Fruit fly (Drosophila melanogaster) whole organism, prepupa: ENCODE results near the gene CG15480.

Source experiments
- Blimp-1 ChIP-seq: fragments of 200-800 bp; sonication (Bioruptor generic); optimal IDR thresholded peaks from 3 replicates; lab custom pipeline; 2017; ENCODE audit warnings: missing biosample characterization, missing genetic modification characterization, mild to moderate bottlenecking, moderate library complexity, missing genetic modification reagents
- CG10631 ChIP-seq: fragments of 200-800 bp; sonication (Bioruptor generic); optimal IDR thresholded peaks from 2 replicates; lab custom pipeline; 2016; ENCODE audit warnings: missing biosample characterization, missing genetic modification characterization
- CG11762 ChIP-seq: fragments of 200-800 bp; sonication (Bioruptor generic); optimal IDR thresholded peaks from 3 replicates; lab custom pipeline; 2016; ENCODE audit warnings: missing biosample characterization, missing genetic modification characterization; ENCODE audit not compliant: insufficient read depth
- CG11902 ChIP-seq: fragments of 200-800 bp; sonication (Bioruptor generic); optimal IDR thresholded peaks from 3 replicates; lab custom pipeline; 2016; ENCODE audit warnings: missing biosample characterization, missing genetic modification characterization
- CG15336 ChIP-seq: fragments of 200-800 bp; sonication (Bioruptor generic); IDR thresholded peaks from 2 replicates; pipeline ENCODE4 v1.3.6; 2022; ENCODE audit warnings: missing biosample characterization, missing genetic modification characterization
- CG16779 ChIP-seq: fragments of 200-800 bp; sonication (Bioruptor generic); optimal IDR thresholded peaks from 3 replicates; lab custom pipeline; 2017; ENCODE audit warnings: missing biosample characterization, mild to moderate bottlenecking, missing genetic modification characterization
- CG3032 ChIP-seq: fragments of 200-800 bp; optimal IDR thresholded peaks from 2 replicates; lab custom pipeline; 2019; ENCODE audit warnings: missing biosample characterization, mild to moderate bottlenecking, missing genetic modification characterization, moderate library complexity
- CG31627 ChIP-seq: fragments of 200-800 bp; sonication (Bioruptor generic); optimal IDR thresholded peaks from 3 replicates; lab custom pipeline; 2016; ENCODE audit warnings: missing biosample characterization, missing genetic modification characterization
- CG32006 ChIP-seq: fragments of 200-800 bp; sonication (Bioruptor generic); optimal IDR thresholded peaks from 3 replicates; lab custom pipeline; 2017; ENCODE audit warnings: missing biosample characterization, mild to moderate bottlenecking, missing genetic modification characterization
- CG34406 ChIP-seq: fragments of 200-800 bp; sonication (Bioruptor generic); optimal IDR thresholded peaks from 3 replicates; lab custom pipeline; 2016; ENCODE audit warnings: missing biosample characterization, missing genetic modification characterization
- CG4318 ChIP-seq: fragments of 200-800 bp; sonication (Bioruptor generic); optimal IDR thresholded peaks from 3 replicates; lab custom pipeline; 2017; ENCODE audit warnings: missing biosample characterization, mild to moderate bottlenecking, missing genetic modification characterization
- CG6163 ChIP-seq: fragments of 200-800 bp; sonication (Bioruptor generic); IDR thresholded peaks from 3 replicates; pipeline ENCODE4 v1.3.6; 2022; ENCODE audit warnings: missing biosample characterization, missing genetic modification characterization
- CG6792 ChIP-seq: fragments of 200-800 bp; sonication (Bioruptor generic); optimal IDR thresholded peaks from 3 replicates; lab custom pipeline; 2016; ENCODE audit warnings: missing biosample characterization, missing genetic modification characterization
- CG6808 ChIP-seq: fragments of 200-800 bp; sonication (Bioruptor generic); optimal IDR thresholded peaks from 3 replicates; lab custom pipeline; 2017; ENCODE audit warnings: missing biosample characterization, missing genetic modification characterization, mild to moderate bottlenecking, moderate library complexity, missing genetic modification reagents
- CG6854 ChIP-seq: fragments of 200-800 bp; sonication (Bioruptor generic); optimal IDR thresholded peaks from 2 replicates; lab custom pipeline; 2017; ENCODE audit warnings: missing biosample characterization, mild to moderate bottlenecking, missing genetic modification characterization
- Eip78C ChIP-seq: fragments of 200-800 bp; sonication (Bioruptor generic); peaks from one replicate; lab custom pipeline; 2016; ENCODE audit warnings: missing biosample characterization, missing genetic modification characterization
- Eip93F ChIP-seq: fragments of 200-800 bp; sonication (Bioruptor generic); optimal IDR thresholded peaks from 2 replicates; lab custom pipeline; 2016; ENCODE audit warnings: missing biosample characterization, mild to moderate bottlenecking, missing genetic modification characterization
- Ets21C ChIP-seq: fragments of 200-800 bp; sonication (Bioruptor generic); optimal IDR thresholded peaks from 3 replicates; lab custom pipeline; 2016; ENCODE audit warnings: missing biosample characterization, missing genetic modification characterization
- Ets96B ChIP-seq: fragments of 200-800 bp; optimal IDR thresholded peaks from 2 replicates; lab custom pipeline; 2019; ENCODE audit warnings: missing biosample characterization, mild to moderate bottlenecking, missing genetic modification characterization, moderate library complexity
- Hr4 ChIP-seq: fragments of 200-800 bp; sonication (Bioruptor generic); optimal IDR thresholded peaks from 3 replicates; lab custom pipeline; 2016; ENCODE audit warnings: missing biosample characterization, missing genetic modification characterization
- Lpt ChIP-seq: fragments of 200-800 bp; sonication (Bioruptor generic); optimal IDR thresholded peaks from 3 replicates; lab custom pipeline; 2016; ENCODE audit warnings: missing biosample characterization, missing genetic modification characterization
- Met ChIP-seq: fragments of 200-800 bp; sonication (Bioruptor generic); optimal IDR thresholded peaks from 3 replicates; lab custom pipeline; 2016; ENCODE audit warnings: missing biosample characterization, missing genetic modification characterization
- OdsH ChIP-seq: fragments of 200-800 bp; sonication (Bioruptor generic); optimal IDR thresholded peaks from 3 replicates; lab custom pipeline; 2016; ENCODE audit warnings: missing biosample characterization, missing genetic modification characterization
- Smox ChIP-seq: fragments of 200-800 bp; sonication (Bioruptor generic); optimal IDR thresholded peaks from 3 replicates; lab custom pipeline; 2016; ENCODE audit warnings: missing biosample characterization, missing genetic modification characterization
- Sox14 ChIP-seq: fragments of 200-800 bp; sonication (Bioruptor generic); optimal IDR thresholded peaks from 3 replicates; lab custom pipeline; 2016; ENCODE audit warnings: missing biosample characterization, missing genetic modification characterization
- Sox15 ChIP-seq: fragments of 200-800 bp; sonication (Bioruptor generic); optimal IDR thresholded peaks from 3 replicates; lab custom pipeline; 2016; ENCODE audit warnings: missing biosample characterization, missing genetic modification characterization
- achi ChIP-seq: fragments of 200-800 bp; sonication (Bioruptor generic); optimal IDR thresholded peaks from 3 replicates; lab custom pipeline; 2016; ENCODE audit warnings: missing biosample characterization, missing genetic modification characterization
- cyc ChIP-seq: fragments of 200-800 bp; sonication (Bioruptor generic); optimal IDR thresholded peaks from 3 replicates; lab custom pipeline; 2016; ENCODE audit warnings: missing biosample characterization, missing genetic modification characterization
- dac ChIP-seq: fragments of 200-800 bp; sonication (Bioruptor generic); optimal IDR thresholded peaks from 2 replicates; lab custom pipeline; 2017; ENCODE audit warnings: missing biosample characterization, mild to moderate bottlenecking, missing genetic modification characterization
- dsx ChIP-seq: fragments of 200-800 bp; optimal IDR thresholded peaks from 3 replicates; lab custom pipeline; 2019; ENCODE audit warnings: missing biosample characterization, mild to moderate bottlenecking, missing genetic modification characterization, moderate library complexity; ENCODE audit not compliant: poor library complexity, severe bottlenecking
- esn ChIP-seq: fragments of 200-800 bp; sonication (Bioruptor generic); optimal IDR thresholded peaks from 2 replicates; lab custom pipeline; 2016; ENCODE audit warnings: missing biosample characterization, mild to moderate bottlenecking, missing genetic modification characterization, moderate library complexity
- fd59A ChIP-seq: fragments of 200-800 bp; sonication (Bioruptor generic); optimal IDR thresholded peaks from 2 replicates; lab custom pipeline; 2017; ENCODE audit warnings: missing biosample characterization, mild to moderate bottlenecking, missing genetic modification characterization, missing genetic modification reagents
- fkh ChIP-seq: fragments of 200-800 bp; sonication (Bioruptor generic); optimal IDR thresholded peaks from 3 replicates; lab custom pipeline; 2017; ENCODE audit warnings: missing biosample characterization, mild to moderate bottlenecking, missing genetic modification characterization, moderate library complexity
- lz ChIP-seq: fragments of 200-800 bp; sonication (Bioruptor generic); optimal IDR thresholded peaks from 3 replicates; lab custom pipeline; 2016; ENCODE audit warnings: missing biosample characterization, missing genetic modification characterization
- net ChIP-seq: fragments of 200-800 bp; sonication (Bioruptor generic); optimal IDR thresholded peaks from 3 replicates; lab custom pipeline; 2016; ENCODE audit warnings: missing biosample characterization, missing genetic modification characterization
- salr ChIP-seq, 2 experiments: fragments of 200-800 bp; sonication (Bioruptor generic); optimal IDR thresholded peaks; 3 replicates each; lab custom pipeline; 2016 to 2018; ENCODE audit warnings: missing biosample characterization in 2 of 2, missing genetic modification characterization in 2 of 2, mild to moderate bottlenecking in 1 of 2
- svp ChIP-seq: fragments of 200-800 bp; sonication (Bioruptor generic); peaks from one replicate; lab custom pipeline; 2016; ENCODE audit warnings: missing biosample characterization, missing genetic modification characterization
- topi ChIP-seq: fragments of 200-800 bp; sonication (Bioruptor generic); optimal IDR thresholded peaks from 3 replicates; lab custom pipeline; 2016; ENCODE audit warnings: missing biosample characterization, missing genetic modification characterization
- vri ChIP-seq: fragments of 200-800 bp; sonication (Bioruptor generic); optimal IDR thresholded peaks from 3 replicates; lab custom pipeline; 2016; ENCODE audit warnings: missing biosample characterization, mild to moderate bottlenecking, missing genetic modification characterization

CG15480 gene

dm6 chr2L:13191052-13191678, 33.9 kb downstream of the CG15480 start:
- TF ChIP-seq CG11762, result no peak
- peak; percentile 43 for TF ChIP-seq Eip78C (GFP tag; lab: Kevin White, UChicago)
- TF ChIP-seq, all 60 proteins: peak for 1

DNA sequence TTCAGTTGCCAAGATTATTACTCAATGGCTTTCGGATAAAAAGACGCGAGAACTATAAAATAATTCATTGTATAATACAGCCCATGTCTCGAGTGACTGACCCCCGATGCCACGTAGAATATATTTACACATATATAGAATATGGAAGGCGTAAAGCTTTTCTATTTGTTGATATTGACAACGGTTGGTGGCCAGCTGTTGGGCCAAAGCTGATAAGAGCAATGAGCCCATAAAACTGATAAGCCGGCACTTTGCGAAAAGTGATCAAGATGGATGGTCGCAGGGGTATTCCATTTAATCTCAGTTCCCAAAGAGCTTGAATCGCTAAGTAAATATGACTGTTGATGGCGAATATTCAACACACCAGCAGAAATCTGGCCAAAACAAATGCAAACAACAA, 34.5 kb downstream of the CG15480 start:
- TF ChIP-seq fkh (GFP tag; lab: Kevin White, UChicago) (no peak), esn (GFP tag; lab: Kevin White, UChicago) (peak; percentile 27), svp (GFP tag; lab: Kevin White, UChicago) (peak; percentile 87), CG15336 (GFP tag; lab: Robert Waterston, UW) (no peak), topi (GFP tag; lab: Kevin White, UChicago) (no peak), CG6163 (0 out of 3 replicates have a peak, but pooled peaks have one; percentile 41), vri (GFP tag; lab: Kevin White, UChicago) (peak; percentile 83)

- no peak for TF ChIP-seq CG34406
- TF ChIP-seq, all 60 proteins: peak for 0
Measured at dm6 chr2L:13183150-13183549, 41.9 kb downstream of the CG15480 start, which contains the start of gene Rsph1. Rsph1 (plus strand) TSS chr2L:13183450.

DNA sequence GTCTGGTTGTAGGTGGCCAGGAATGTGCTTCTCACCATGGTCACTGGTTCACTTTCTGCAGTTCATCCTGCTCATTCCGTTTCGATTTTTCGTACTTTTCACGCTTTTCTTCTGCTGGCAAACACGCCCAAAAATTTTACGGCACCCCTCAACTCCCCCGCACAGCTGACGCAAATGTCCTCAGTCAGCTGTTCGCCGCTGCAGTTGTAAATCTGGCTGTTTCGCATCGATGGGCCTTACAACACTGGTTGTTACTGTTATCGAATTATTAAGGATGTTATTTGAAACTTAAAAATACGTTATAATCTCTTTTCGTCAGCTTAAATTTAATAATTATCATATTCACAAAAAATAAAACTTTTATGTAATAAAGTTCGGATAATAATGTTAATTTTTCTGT, 42.7 kb downstream of the CG15480 start, which contains the start of gene Mgat3:
Gene Mgat3 (minus strand): TSS at position 182 of the 400 bp plus-strand sequence.
- TF ChIP-seq CG6854, result no peak
- no peak for TF ChIP-seq CG3032
- TF ChIP-seq CG34406, result no peak
- TF ChIP-seq dac (GFP tag; lab: Kevin White, UChicago), result no peak
- TF ChIP-seq fd59A (GFP tag; lab: Kevin White, UChicago), result no peak
- no peak for TF ChIP-seq Blimp-1 (GFP tag; lab: Kevin White, UChicago)
- TF ChIP-seq CG16779 (tag; lab: Kevin White, UChicago), result no peak
- no peak for TF ChIP-seq Eip78C (GFP tag; lab: Kevin White, UChicago)
- TF ChIP-seq CG11762, result no peak
- TF ChIP-seq achi (GFP tag; lab: Kevin White, UChicago), result no peak
- no peak for TF ChIP-seq cyc (GFP tag; lab: Kevin White, UChicago)
- no peak for TF ChIP-seq Ets21C (GFP tag; lab: Kevin White, UChicago)
- no peak for TF ChIP-seq CG6792 (GFP tag; lab: Kevin White, UChicago)
- no peak for TF ChIP-seq Sox15 (GFP tag; lab: Kevin White, UChicago)

DNA sequence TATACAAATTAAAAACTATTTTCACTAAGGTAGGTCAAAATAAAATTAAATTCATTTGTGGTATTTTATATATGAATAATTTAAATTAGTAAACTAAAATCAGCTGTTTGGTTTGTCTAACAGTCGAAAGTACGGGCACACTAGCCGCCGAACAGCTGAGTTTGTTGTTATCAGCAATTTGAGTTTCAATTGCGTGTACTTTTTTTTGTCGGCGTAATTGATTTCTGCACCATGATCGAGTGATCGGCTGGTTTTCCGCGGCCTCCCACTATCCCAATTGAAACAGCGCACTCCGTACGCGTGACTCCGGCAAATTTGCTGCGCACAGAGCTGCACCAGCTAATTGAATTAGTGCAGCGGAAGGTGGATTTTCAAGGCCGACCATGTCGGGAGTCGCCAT, 46.0 kb downstream of the CG15480 start, which contains the start of gene Alg7:
Gene Alg7 (plus strand): TSS at position 153 of the 400 bp plus-strand sequence.
- TF ChIP-seq Ets21C (GFP tag; lab: Kevin White, UChicago) (no peak), CG3032 (no peak), salr (GFP tag; optimal IDR thresholded peaks at IDR 0.05; lab: Kevin White, UChicago) (no peak)

dm6 chr2L:13176701-13177249, 48.3 kb downstream of the CG15480 start, which contains the start of the genes Sfmbt and CG5439:
Sfmbt (minus strand) TSS chr2L:13176785.
CG5439 (plus strand) TSS chr2L:13177150.
- TF ChIP-seq CG32006, result no peak
- TF ChIP-seq CG31627 (GFP tag; lab: Kevin White, UChicago), result peak; percentile 84
- peak; percentile 80 for TF ChIP-seq Ets21C (GFP tag; lab: Kevin White, UChicago)
- peak; percentile 47 for TF ChIP-seq fd59A (GFP tag; lab: Kevin White, UChicago)
- no peak for TF ChIP-seq CG16779 (tag; lab: Kevin White, UChicago)
- TF ChIP-seq Hr4 (GFP tag; lab: Kevin White, UChicago), result no peak
- no peak for TF ChIP-seq net (GFP tag; lab: Kevin White, UChicago)
- peak; percentile 83 for TF ChIP-seq Sox14
- TF ChIP-seq Ets96B (tag; lab: Kevin White, UChicago), result peak; percentile 59
- TF ChIP-seq dsx (GFP tag; lab: Kevin White, UChicago), result no peak
- peak; percentile 85 for TF ChIP-seq lz
- TF ChIP-seq Smox (GFP tag; lab: Kevin White, UChicago), result no peak
- TF ChIP-seq svp (GFP tag; lab: Kevin White, UChicago), result no peak
- TF ChIP-seq Eip93F, result peak; percentile 10
- TF ChIP-seq CG4318, result no peak
- no peak for TF ChIP-seq CG11762
- peak; percentile 85 for TF ChIP-seq CG10631
- peak in 1 of 2 experiments; percentile 39 for TF ChIP-seq salr (GFP tag; optimal IDR thresholded peaks at IDR 0.05; lab: Kevin White, UChicago)
- no peak for TF ChIP-seq OdsH (GFP tag; lab: Kevin White, UChicago)
- TF ChIP-seq Lpt (GFP tag; lab: Kevin White, UChicago), result no peak
- no peak for TF ChIP-seq Met (GFP tag; lab: Kevin White, UChicago)
- no peak for TF ChIP-seq CG6808
- peak; percentile 69 for TF ChIP-seq CG11902 (GFP tag; lab: Kevin White, UChicago)
